Fruit fly (Drosophila melanogaster): Measurements from ENCODE around the gene Alg13.
A peak's percentile ranks its signal among the peaks of the same experiment; 100 is the strongest.

Alg13 gene

DNA sequence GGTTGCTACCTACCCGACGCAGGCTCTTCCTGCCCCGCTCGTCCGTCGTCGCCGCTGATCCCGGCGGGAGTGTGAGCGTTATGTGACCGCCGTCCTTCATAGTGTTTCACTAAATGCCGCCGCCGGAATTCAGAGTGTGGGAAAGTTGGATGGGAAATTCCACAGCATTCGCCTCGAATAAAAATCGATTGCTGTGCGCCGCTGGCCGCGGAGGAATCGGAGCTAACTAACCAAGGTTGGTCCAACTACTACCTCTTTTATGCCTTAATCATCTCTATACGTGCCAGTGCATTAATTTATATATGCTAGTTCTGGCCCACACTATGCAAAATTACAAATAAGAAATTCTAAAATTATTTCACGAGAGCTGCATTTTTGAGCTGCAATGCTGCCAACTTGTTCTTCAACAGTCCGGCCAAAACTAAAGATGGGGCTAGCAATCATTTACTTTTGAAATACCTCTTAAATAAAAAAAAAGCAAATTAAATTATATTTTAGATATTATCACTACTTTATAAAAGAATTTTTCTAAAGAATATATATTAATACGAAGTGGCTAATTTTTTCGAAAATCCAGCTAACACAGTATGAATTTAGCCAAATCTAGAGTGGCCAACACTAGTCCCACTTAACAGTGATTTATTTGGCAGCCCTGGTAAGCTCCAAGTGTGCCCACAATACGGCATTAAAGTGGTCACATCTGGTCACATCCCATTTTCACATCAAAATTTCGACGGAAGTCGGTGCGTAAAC is 25.8 kb downstream of the Alg13 start, which contains the start of the genes alpha-Man-Ib and Pdhb (continued):
- TF ChIP-seq CG18764 (GFP tag; optimal IDR thresholded peaks at IDR 0.05) = peak; percentile 63
- TF ChIP-seq CG10654 (GFP tag; optimal IDR thresholded peaks at IDR 0.05) = peak; percentile 73
- peak; percentile 69 for TF ChIP-seq CG13123 (GFP tag; optimal IDR thresholded peaks at IDR 0.05)
- TF ChIP-seq CG7357 (GFP tag; IDR thresholded peaks at IDR 0.05) = peak; percentile 75
- no peak for TF ChIP-seq C15 (GFP tag; IDR thresholded peaks at IDR 0.05)
- peak; percentile 71 for TF ChIP-seq CG18619 (GFP tag; optimal IDR thresholded peaks at IDR 0.05)
- TF ChIP-seq gsb (GFP tag; IDR thresholded peaks at IDR 0.05) = no peak
- peak; percentile 81 for TF ChIP-seq CG4424 (GFP tag; optimal IDR thresholded peaks at IDR 0.05)
- peak; percentile 45; the same call in 1 of the 2 replicates for TF ChIP-seq Drgx (GFP tag; IDR thresholded peaks at IDR 0.05)
- peak; percentile 66; the same call in 1 of the 3 replicates for TF ChIP-seq knrl (GFP tag; IDR thresholded peaks at IDR 0.05; ENCODE audit: partially characterized antibody)
- peak; percentile 81 for TF ChIP-seq CG15696 (tag; optimal IDR thresholded peaks at IDR 0.05)
- TF ChIP-seq prd (optimal IDR thresholded peaks at IDR 0.05) = no peak
- TF ChIP-seq prd (GFP tag; IDR thresholded peaks at IDR 0.05) = peak; percentile 91
- peak; percentile 44 for TF ChIP-seq Mad (GFP tag; optimal IDR thresholded peaks at IDR 0.05)
- no peak for TF ChIP-seq CG17568 (GFP tag; optimal IDR thresholded peaks at IDR 0.05)
- TF ChIP-seq zfh1 (GFP tag; IDR thresholded peaks at IDR 0.05) = peak; percentile 53; the same call in 2 of the 3 replicates
- peak; percentile 83 for TF ChIP-seq ind (GFP tag; optimal IDR thresholded peaks at IDR 0.05)
- TF ChIP-seq CG9215 (GFP tag; IDR thresholded peaks at IDR 0.05) = peak; percentile 85
- peak; percentile 83 for TF ChIP-seq CG15514 (GFP tag; optimal IDR thresholded peaks at IDR 0.05)
- peak; percentile 66 for TF ChIP-seq caup (GFP tag; optimal IDR thresholded peaks at IDR 0.05; ENCODE audit: severe bottlenecking)
- TF ChIP-seq nom (GFP tag; optimal IDR thresholded peaks at IDR 0.05) = peak; percentile 45
- TF ChIP-seq bsh (GFP tag; optimal IDR thresholded peaks at IDR 0.05) = peak in 1 of 2 experiments; percentile 72
- TF ChIP-seq lbe (GFP tag; optimal IDR thresholded peaks at IDR 0.05) = peak; percentile 72
- no peak for TF ChIP-seq crol (GFP tag; IDR thresholded peaks at IDR 0.05)
- TF ChIP-seq tx (GFP tag; optimal IDR thresholded peaks at IDR 0.05) = no peak
- TF ChIP-seq Sox102F (GFP tag; optimal IDR thresholded peaks at IDR 0.05) = no peak
- TF ChIP-seq CG14667 (GFP tag; IDR thresholded peaks at IDR 0.05) = peak; percentile 80
- peak; percentile 79 for TF ChIP-seq esg (GFP tag; conservative IDR thresholded peaks at IDR 0.05)
- TF ChIP-seq Hsf (GFP tag; optimal IDR thresholded peaks at IDR 0.05) = peak; percentile 61
- TF ChIP-seq CG34422 (GFP tag; IDR thresholded peaks at IDR 0.05) = peak; percentile 87
- peak; percentile 71 for TF ChIP-seq CG8765 (GFP tag; IDR thresholded peaks at IDR 0.05)
- peak; percentile 82 for TF ChIP-seq sisA (GFP tag; IDR thresholded peaks at IDR 0.05)
- peak; percentile 92 for TF ChIP-seq CG12659 (GFP tag; optimal IDR thresholded peaks at IDR 0.05)
- TF ChIP-seq Lhr (GFP tag; optimal IDR thresholded peaks at IDR 0.05) = no peak
- TF ChIP-seq CG11560 (tag; IDR thresholded peaks at IDR 0.05) = peak; percentile 53; the same call in 1 of the 3 replicates
- peak; percentile 80 for TF ChIP-seq CG3281 (GFP tag; optimal IDR thresholded peaks at IDR 0.05)
- peak; percentile 6 for TF ChIP-seq CG12219 (GFP tag; optimal IDR thresholded peaks at IDR 0.05)
- TF ChIP-seq pho (GFP tag; optimal IDR thresholded peaks at IDR 0.05) = peak; percentile 58
- TF ChIP-seq Bgb (GFP tag; IDR thresholded peaks at IDR 0.05; ENCODE audit: partially characterized antibody) = no peak
- TF ChIP-seq ems (GFP tag; optimal IDR thresholded peaks at IDR 0.05) = peak; percentile 42
- TF ChIP-seq CG9876 (GFP tag; optimal IDR thresholded peaks at IDR 0.05) = peak; percentile 59
- peak; percentile 69 for TF ChIP-seq Elba2 (GFP tag; optimal IDR thresholded peaks at IDR 0.05)
- peak; percentile 97 for TF ChIP-seq row (GFP tag; IDR thresholded peaks at IDR 0.05)
- TF ChIP-seq ato (GFP tag; IDR thresholded peaks at IDR 0.05; ENCODE audit: partially characterized antibody) = no peak
- TF ChIP-seq ATbp (GFP tag; optimal IDR thresholded peaks at IDR 0.05) = peak; percentile 49
- TF ChIP-seq CG15601 (tag; optimal IDR thresholded peaks at IDR 0.05) = peak; percentile 81
- TF ChIP-seq Stat92E (GFP tag; optimal IDR thresholded peaks at IDR 0.05) = peak in 1 of 3 experiments; percentile 11
- peak; percentile 78 for TF ChIP-seq dmrt11E (tag; optimal IDR thresholded peaks at IDR 0.05)
